Fruit fly (Drosophila melanogaster) S2 (cell line): ENCODE results near the gene Shawl.

ENCODE experiments used
- CG8478 ChIP-seq: fragments of >200 bp; optimal IDR thresholded peaks from 2 replicates; lab custom pipeline; 2018
- CTCF ChIP-seq, 2 experiments: fragments of >200 bp; optimal IDR thresholded peaks; 2 replicates each; lab custom pipeline; 2018

DNA sequence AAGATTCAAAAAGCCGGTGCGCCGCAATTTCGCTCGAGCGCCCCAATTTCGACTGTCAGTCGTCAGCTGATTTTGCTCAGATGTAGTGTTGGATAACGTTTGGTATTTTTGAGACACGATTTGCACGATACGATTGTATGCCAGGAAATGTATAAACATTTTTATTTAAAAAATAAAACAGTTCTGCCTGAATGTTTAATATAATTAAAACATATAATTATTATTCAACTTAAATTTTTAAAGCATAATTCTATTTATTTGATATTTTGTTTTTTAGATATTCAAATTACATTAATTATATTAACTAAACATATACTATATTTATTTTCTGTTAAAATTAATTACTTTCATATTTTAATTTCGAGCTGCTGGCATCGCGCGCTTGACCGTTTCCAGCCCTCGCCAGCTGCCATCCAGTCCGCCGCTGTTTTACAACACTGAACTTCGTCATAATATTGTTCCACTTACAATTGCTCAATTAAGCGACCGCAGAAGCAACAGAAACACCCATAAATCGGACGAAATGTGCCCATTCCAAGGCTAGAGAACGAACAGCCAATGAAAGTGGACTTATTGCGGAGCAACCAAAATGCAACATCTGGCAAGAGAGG lies 16.1 kb upstream of the Shawl start, which contains the start of the genes FucTB and scat:
- TF ChIP-seq CG8478 (lab: Kevin White, UChicago) (no peak), CTCF (optimal IDR thresholded peaks at IDR 0.05; lab: Kevin White, UChicago) (no peak)
